Worm (Caenorhabditis elegans): Measurements from ENCODE around the gene zyg-11.

ce11 chrII:8037863-8038262 lies 20.4 kb downstream of the zyg-11 start, which contains the start of gene C08B11.9:
- no peak for TF ChIP-seq madf-9 (GFP tag; conservative IDR thresholded peaks at IDR 0.05)
- TF ChIP-seq dpl-1 (GFP tag; optimal IDR thresholded peaks at IDR 0.05), result no peak
- TF ChIP-seq ama-1 (optimal IDR thresholded peaks at IDR 0.05), result no peak
- no peak for TF ChIP-seq mdl-1 (tag; optimal IDR thresholded peaks at IDR 0.05)
- no peak for TF ChIP-seq mxl-3 (GFP tag; optimal IDR thresholded peaks at IDR 0.05)
- no peak for TF ChIP-seq attf-4 (tag; optimal IDR thresholded peaks at IDR 0.05)
- TF ChIP-seq pha-4 (GFP tag; IDR thresholded peaks at IDR 0.05), result no peak
- TF ChIP-seq pha-4 (tag; optimal IDR thresholded peaks at IDR 0.05), result no peak
